Worm (Caenorhabditis elegans) whole organism, late embryonic: ENCODE results near the gene nspb-9.

Experiments
- C38D4.7 ChIP-seq: fragments of 200-800 bp; sonication (Bioruptor generic); optimal IDR thresholded peaks from 2 replicates; lab custom pipeline; 2018; ENCODE audit warnings: mild to moderate bottlenecking, missing genetic modification characterization, moderate library complexity, missing compliant biosample characterization
- F13H6.1 ChIP-seq: sonication (generic microtip); optimal IDR thresholded peaks from 2 replicates; lab custom pipeline; 2016; ENCODE audit warnings: missing genetic modification characterization, missing compliant biosample characterization
- Y22D7AL.16 ChIP-seq: sonication (generic microtip); optimal IDR thresholded peaks from 2 replicates; lab custom pipeline; 2016; ENCODE audit warnings: missing genetic modification characterization, missing compliant biosample characterization
- ceh-18 ChIP-seq: sonication (generic microtip); optimal IDR thresholded peaks from 2 replicates; lab custom pipeline; 2016; ENCODE audit warnings: missing genetic modification characterization, missing compliant biosample characterization
- ceh-24 ChIP-seq: sonication (generic microtip); optimal IDR thresholded peaks from 2 replicates; lab custom pipeline; 2016; ENCODE audit warnings: mild to moderate bottlenecking, missing genetic modification characterization, missing compliant biosample characterization
- ceh-30 ChIP-seq: fragments of 150-350 bp; optimal IDR thresholded peaks from 2 replicates; lab custom pipeline; 2014; ENCODE audit warnings: missing biosample characterization, missing genetic modification characterization
- dmd-4 ChIP-seq: sonication (generic microtip); optimal IDR thresholded peaks from 2 replicates; lab custom pipeline; 2016; ENCODE audit warnings: borderline replicate concordance, missing genetic modification characterization, missing compliant biosample characterization
- elt-2 ChIP-seq: sonication (generic microtip); optimal IDR thresholded peaks from 2 replicates; lab custom pipeline; 2016; ENCODE audit warnings: missing genetic modification reagents, missing genetic modification characterization, missing compliant biosample characterization
- elt-4 ChIP-seq: sonication (generic microtip); optimal IDR thresholded peaks from 2 replicates; lab custom pipeline; 2016; ENCODE audit warnings: missing genetic modification characterization, missing compliant biosample characterization
- ets-4 ChIP-seq: sonication (generic microtip); optimal IDR thresholded peaks from 2 replicates; lab custom pipeline; 2016; ENCODE audit warnings: missing genetic modification characterization, missing compliant biosample characterization
- fkh-10 ChIP-seq: fragments of 150-350 bp; optimal IDR thresholded peaks from 2 replicates; lab custom pipeline; 2014; ENCODE audit warnings: missing biosample characterization, missing genetic modification reagents, missing genetic modification characterization
- gmeb-2 ChIP-seq: sonication (generic microtip); optimal IDR thresholded peaks from 2 replicates; lab custom pipeline; 2016; ENCODE audit warnings: missing genetic modification characterization, inconsistent platforms, missing compliant biosample characterization
- hlh-15 ChIP-seq: sonication (generic microtip); optimal IDR thresholded peaks from 2 replicates; lab custom pipeline; 2016; ENCODE audit warnings: missing genetic modification characterization, missing compliant biosample characterization
- hlh-30 ChIP-seq: sonication (generic microtip); optimal IDR thresholded peaks from 2 replicates; lab custom pipeline; 2017; ENCODE audit warnings: antibody characterized with exemption, missing genetic modification characterization, missing compliant biosample characterization; ENCODE audit not compliant: insufficient read depth
- hlh-8 ChIP-seq: sonication (generic microtip); optimal IDR thresholded peaks from 2 replicates; lab custom pipeline; 2016; ENCODE audit warnings: missing genotype, missing genetic modification characterization, missing compliant biosample characterization
- madf-2 ChIP-seq: sonication (generic microtip); optimal IDR thresholded peaks from 2 replicates; lab custom pipeline; 2017; ENCODE audit warnings: missing genetic modification characterization, missing compliant biosample characterization
- mec-3 ChIP-seq: sonication (generic microtip); optimal IDR thresholded peaks from 2 replicates; lab custom pipeline; 2016; ENCODE audit warnings: borderline replicate concordance, missing genetic modification characterization, missing compliant biosample characterization
- nfya-1 ChIP-seq: sonication (generic microtip); optimal IDR thresholded peaks from 2 replicates; lab custom pipeline; 2017; ENCODE audit warnings: missing genetic modification characterization, mild to moderate bottlenecking, missing compliant biosample characterization, antibody characterized with exemption, moderate library complexity
- nhr-11 ChIP-seq: fragments of 150-350 bp; optimal IDR thresholded peaks from 2 replicates; lab custom pipeline; 2014; ENCODE audit warnings: missing biosample characterization, missing genetic modification characterization
- pha-4 ChIP-seq: fragments of 150-350 bp; optimal IDR thresholded peaks from 2 replicates; lab custom pipeline; 2018; ENCODE audit warnings: missing biosample characterization, missing genetic modification reagents, missing genetic modification characterization
- ref-2 ChIP-seq: sonication (generic microtip); optimal IDR thresholded peaks from 2 replicates; lab custom pipeline; 2016; ENCODE audit warnings: missing genetic modification characterization, missing compliant biosample characterization
- rnt-1 ChIP-seq: sonication (generic microtip); optimal IDR thresholded peaks from 2 replicates; lab custom pipeline; 2016; ENCODE audit warnings: missing genetic modification characterization, missing compliant biosample characterization
- syd-9 ChIP-seq: sonication (generic microtip); optimal IDR thresholded peaks from 2 replicates; lab custom pipeline; 2016; ENCODE audit warnings: mild to moderate bottlenecking, missing genetic modification characterization, moderate library complexity, missing compliant biosample characterization
- tbx-7 ChIP-seq: sonication (generic microtip); optimal IDR thresholded peaks from 2 replicates; lab custom pipeline; 2016; ENCODE audit warnings: missing genotype, missing genetic modification characterization, missing compliant biosample characterization
- unc-3 ChIP-seq, 2 experiments: fragments of 200-800 bp in 1 of 2; sonication (Bioruptor generic) in 1 of 2; sonication (generic microtip) in 1 of 2; conservative IDR thresholded peaks in 1 of 2; optimal IDR thresholded peaks in 1 of 2; 2 replicates each; pipeline versions ENCODE4 v1.3.6 to Lab custom; 2016 to 2022; ENCODE audit warnings: missing compliant biosample characterization in 2 of 2, missing genetic modification characterization in 2 of 2, missing genetic modification reagents in 1 of 2
- unc-42 ChIP-seq: sonication (generic microtip); optimal IDR thresholded peaks from 2 replicates; lab custom pipeline; 2016; ENCODE audit warnings: missing genotype, missing genetic modification characterization, missing compliant biosample characterization
- zip-5 ChIP-seq: sonication (generic microtip); optimal IDR thresholded peaks from 2 replicates; lab custom pipeline; 2016; ENCODE audit warnings: missing genetic modification characterization, missing compliant biosample characterization
- ztf-16 ChIP-seq: sonication (generic microtip); optimal IDR thresholded peaks from 2 replicates; lab custom pipeline; 2017; ENCODE audit warnings: missing genetic modification characterization, missing compliant biosample characterization

Gene nspb-9

ce11 chrII:14591699-14592098 lies 11.0 kb downstream of the nspb-9 start, which contains the start of gene C01G12.7:
Gene C01G12.7, minus strand, starts transcription at chrII:14591893.
- TF ChIP-seq F13H6.1 (no peak), pha-4 (no peak), ceh-18 (no peak), hlh-8 (tag; lab: Kevin White, UChicago) (no peak), syd-9 (tag; lab: Kevin White, UChicago) (no peak), tbx-7 (tag; lab: Kevin White, UChicago) (no peak), ceh-30 (no peak), ref-2 (tag; lab: Kevin White, UChicago) (no peak), nfya-1 (tag; lab: Kevin White, UChicago) (no peak)

- TF ChIP-seq unc-42 (tag; lab: Kevin White, UChicago): no peak
- no peak for TF ChIP-seq fkh-10 (GFP tag; lab: Kevin White, UChicago)
- TF ChIP-seq elt-2 (tag; lab: Kevin White, UChicago): no peak
- no peak for TF ChIP-seq ets-4 (tag; lab: Kevin White, UChicago)
- TF ChIP-seq dmd-4 (tag; lab: Kevin White, UChicago): no peak
- TF ChIP-seq zip-5: no peak
Observed at ce11 chrII:14592629-14593028, 12.0 kb downstream of the nspb-9 start.

ce11 chrII:14593281-14593680 lies 12.6 kb downstream of the nspb-9 start, which contains the start of gene catp-4:
Gene catp-4, plus strand, starts transcription at chrII:14593581.
- TF ChIP-seq elt-2 (tag; lab: Kevin White, UChicago) (no peak), madf-2 (tag; lab: Kevin White, UChicago) (no peak), syd-9 (tag; lab: Kevin White, UChicago) (no peak), elt-4 (tag; lab: Kevin White, UChicago) (no peak), nhr-11 (tag; lab: Kevin White, UChicago) (no peak), Y22D7AL.16 (tag; lab: Kevin White, UChicago) (no peak), gmeb-2 (tag; lab: Kevin White, UChicago) (no peak), unc-3 (GFP tag; conservative IDR thresholded peaks at IDR 0.05; lab: Robert Waterston, UW) (no peak), unc-3 (tag; optimal IDR thresholded peaks at IDR 0.05; lab: Kevin White, UChicago) (no peak), zip-5 (no peak), ceh-24 (tag; lab: Kevin White, UChicago) (no peak), tbx-7 (tag; lab: Kevin White, UChicago) (no peak), mec-3 (tag; lab: Kevin White, UChicago) (no peak), ztf-16 (tag; lab: Kevin White, UChicago) (no peak)

- no peak for TF ChIP-seq nfya-1 (tag; lab: Kevin White, UChicago)
- TF ChIP-seq ztf-16 (tag; lab: Kevin White, UChicago): no peak
- TF ChIP-seq nhr-11 (tag; lab: Kevin White, UChicago): no peak
- TF ChIP-seq gmeb-2 (tag; lab: Kevin White, UChicago): no peak
Observed at ce11 chrII:14597788-14598187, 17.1 kb downstream of the nspb-9 start.

- TF ChIP-seq hlh-30 (tag; lab: Kevin White, UChicago): peak; percentile 61
- TF ChIP-seq rnt-1 (tag; lab: Kevin White, UChicago): peak; percentile 25
- no peak for TF ChIP-seq C38D4.7 (GFP tag; lab: Kevin White, UChicago)
- TF ChIP-seq ceh-18: peak; percentile 24
- TF ChIP-seq fkh-10 (GFP tag; lab: Kevin White, UChicago): no peak
- TF ChIP-seq nfya-1 (tag; lab: Kevin White, UChicago): no peak
Observed at ce11 chrII:14598367-14598766, 17.7 kb downstream of the nspb-9 start.

ce11 chrII:14599284-14599862 lies 18.7 kb downstream of the nspb-9 start:
- no peak for TF ChIP-seq hlh-15
- no peak for TF ChIP-seq mec-3 (tag; lab: Kevin White, UChicago)
